Fruit fly (Drosophila melanogaster): Measurements from ENCODE around the gene CG3764.

dm6 chr3L:17055467-17055877 lies 43.1 kb upstream of the CG3764 start, which contains the start of gene CG7724:
- TF ChIP-seq Clk (GFP tag; optimal IDR thresholded peaks at IDR 0.05) (no peak), cnc (optimal IDR thresholded peaks at IDR 0.05) (no peak), kay (GFP tag; ENCODE audit: borderline replicate concordance) (no peak), tj (GFP tag; optimal IDR thresholded peaks at IDR 0.05) (no peak)
